Fruit fly (Drosophila melanogaster) whole organism, wandering third instar larva: ENCODE measurements around the gene CG33307.

ENCODE experiments used
- CG32264 ChIP-seq: fragments of 200-800 bp; sonication (Bioruptor generic); optimal IDR thresholded peaks from 2 replicates; lab custom pipeline; 2016; ENCODE audit warnings: missing biosample characterization, missing genetic modification characterization
- CG9705 ChIP-seq: fragments of 200-800 bp; sonication (Bioruptor generic); optimal IDR thresholded peaks from 2 replicates; lab custom pipeline; 2018; ENCODE audit warnings: missing biosample characterization, mild to moderate bottlenecking, missing genetic modification characterization
- CrebA ChIP-seq: fragments of 200-800 bp; sonication (Bioruptor generic); optimal IDR thresholded peaks from 2 replicates; lab custom pipeline; 2016; ENCODE audit warnings: missing biosample characterization, mild to moderate bottlenecking, missing genetic modification characterization, borderline replicate concordance
- Dfd ChIP-seq: fragments of >200 bp; optimal IDR thresholded peaks from 2 replicates; lab custom pipeline; 2017; ENCODE audit warnings: missing biosample characterization, missing genetic modification characterization
- Dif ChIP-seq: fragments of 200-275, 200-300 bp; sonication (Bioruptor generic); optimal IDR thresholded peaks from 2 replicates; lab custom pipeline; 2018; ENCODE audit warnings: missing biosample characterization, missing genetic modification characterization; ENCODE audit not compliant: partially characterized antibody
- Vsx2 ChIP-seq: fragments of 200-300, 225-300 bp; sonication (Bioruptor generic); optimal IDR thresholded peaks from 2 replicates; lab custom pipeline; 2018; ENCODE audit warnings: missing biosample characterization, missing genetic modification characterization; ENCODE audit not compliant: partially characterized antibody
- brk ChIP-seq: fragments of 200-800 bp; sonication (Bioruptor generic); optimal IDR thresholded peaks from 2 replicates; lab custom pipeline; 2016; ENCODE audit warnings: missing biosample characterization, mild to moderate bottlenecking, missing genetic modification characterization
- fru ChIP-seq: fragments of 200-800 bp; sonication (Bioruptor generic); optimal IDR thresholded peaks from 3 replicates; lab custom pipeline; 2016; ENCODE audit warnings: missing biosample characterization, mild to moderate bottlenecking, missing genetic modification characterization
- h ChIP-seq: fragments of 200-800 bp; sonication (Bioruptor generic); optimal IDR thresholded peaks from 3 replicates; lab custom pipeline; 2016; ENCODE audit warnings: missing biosample characterization, mild to moderate bottlenecking, missing genetic modification characterization
- lola ChIP-seq: fragments of >200 bp; optimal IDR thresholded peaks from 2 replicates; lab custom pipeline; 2017; ENCODE audit warnings: missing biosample characterization, missing genetic modification characterization
- pan ChIP-seq: fragments of >200 bp; optimal IDR thresholded peaks from 2 replicates; lab custom pipeline; 2017
- psq ChIP-seq: fragments of 200-800 bp; sonication (Bioruptor generic); optimal IDR thresholded peaks from 3 replicates; lab custom pipeline; 2017; ENCODE audit warnings: missing biosample characterization, mild to moderate bottlenecking, missing genetic modification characterization, moderate library complexity
- usp ChIP-seq: fragments of >200 bp; optimal IDR thresholded peaks from 2 replicates; lab custom pipeline; 2017; ENCODE audit warnings: missing biosample characterization, missing genetic modification characterization
- woc ChIP-seq: sonication (Bioruptor generic); optimal IDR thresholded peaks from 2 replicates; lab custom pipeline; 2016; ENCODE audit warnings: missing biosample characterization, mild to moderate bottlenecking, missing genetic modification characterization

DNA sequence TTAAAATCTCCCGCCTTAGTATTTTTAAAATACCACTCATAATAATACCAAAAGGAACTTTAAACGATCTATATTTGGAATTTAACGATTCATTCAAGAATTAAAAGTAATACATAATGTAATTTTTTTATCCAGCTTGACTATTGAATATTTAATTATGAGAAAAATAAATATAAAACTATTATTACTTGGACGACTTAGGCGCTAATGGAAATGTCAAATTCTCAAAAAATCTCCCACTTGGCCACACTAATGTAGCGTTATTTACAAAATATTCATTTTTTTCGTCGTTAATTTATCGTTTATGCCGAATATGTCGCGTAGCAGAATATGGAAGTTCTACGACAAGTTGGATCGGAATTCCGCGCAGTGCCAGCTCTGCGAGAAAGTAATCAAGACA, 50.6 kb downstream of the CG33307 start, which contains the start of gene CG16863:
- TF ChIP-seq CG9705 (GFP tag; lab: Kevin White, UChicago) (no peak), Dif (GFP tag; lab: Kevin White, UChicago) (no peak), CG32264 (GFP tag; lab: Kevin White, UChicago) (no peak), Dfd (GFP tag; lab: Kevin White, UChicago) (no peak), Vsx2 (GFP tag; lab: Kevin White, UChicago) (no peak), usp (GFP tag; lab: Kevin White, UChicago) (no peak), h (no peak), pan (lab: Kevin White, UChicago) (no peak), fru (GFP tag; lab: Kevin White, UChicago) (no peak), brk (GFP tag; lab: Kevin White, UChicago) (no peak), lola (GFP tag; lab: Kevin White, UChicago) (no peak), woc (no peak), psq (GFP tag; lab: Kevin White, UChicago) (no peak), CrebA (GFP tag; lab: Kevin White, UChicago) (no peak)
